Worm (Caenorhabditis elegans) whole organism, mixed stage, embryonic: ENCODE data around the gene E02H1.5.

Source experiments
- M03D4.4 ChIP-seq: sonication (generic microtip); optimal IDR thresholded peaks from 2 replicates; lab custom pipeline; 2017; ENCODE audit warnings: mild to moderate bottlenecking, missing genetic modification characterization, missing compliant biosample characterization
- blmp-1 ChIP-seq: fragments of 150-350 bp; optimal IDR thresholded peaks from 2 replicates; lab custom pipeline; 2014; ENCODE audit warnings: missing biosample characterization, missing genetic modification characterization
- ceh-83 ChIP-seq: fragments of 200-800 bp; sonication (Bioruptor generic); optimal IDR thresholded peaks from 2 replicates; lab custom pipeline; 2018; ENCODE audit warnings: mild to moderate bottlenecking, missing genetic modification characterization, missing compliant biosample characterization
- ham-2 ChIP-seq: fragments of 200-800 bp; sonication (Bioruptor generic); optimal IDR thresholded peaks from 2 replicates; lab custom pipeline; 2018; ENCODE audit warnings: mild to moderate bottlenecking, missing genetic modification characterization, missing compliant biosample characterization
- lsy-2 ChIP-seq: fragments of 150-350 bp; optimal IDR thresholded peaks from 2 replicates; lab custom pipeline; 2014; ENCODE audit warnings: missing biosample characterization, missing genetic modification characterization
- unc-39 ChIP-seq: fragments of 150-350 bp; optimal IDR thresholded peaks from 2 replicates; lab custom pipeline; 2014; ENCODE audit warnings: missing biosample characterization, missing genetic modification characterization

DNA sequence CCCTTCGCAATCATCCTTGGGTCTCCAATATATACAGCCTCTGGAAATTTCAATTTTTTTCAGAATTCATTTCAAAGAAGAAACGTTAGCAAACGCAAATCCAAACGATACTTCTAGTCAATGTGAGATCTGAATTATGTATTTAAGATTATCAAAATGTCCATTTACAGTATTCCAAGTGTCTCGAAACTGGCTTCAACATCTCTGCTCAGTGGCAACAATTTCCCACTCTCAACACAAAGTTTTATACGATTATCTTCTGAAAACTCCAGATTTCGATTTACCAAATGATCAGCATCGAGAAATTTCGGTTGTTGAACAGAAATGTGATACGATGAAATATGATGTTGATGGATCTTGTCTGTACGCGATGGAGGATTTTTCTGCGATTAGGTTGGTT lies 38.4 kb upstream of the E02H1.5 start:
- TF ChIP-seq ceh-83 (GFP tag; lab: Kevin White, UChicago) (no peak), lsy-2 (tag; lab: Kevin White, UChicago) (no peak), blmp-1 (no peak), ham-2 (no peak), unc-39 (tag; lab: Kevin White, UChicago) (no peak), M03D4.4 (tag; lab: Kevin White, UChicago) (no peak)
